Worm (Caenorhabditis elegans): ENCODE measurements around the gene gmpr-1.

DNA sequence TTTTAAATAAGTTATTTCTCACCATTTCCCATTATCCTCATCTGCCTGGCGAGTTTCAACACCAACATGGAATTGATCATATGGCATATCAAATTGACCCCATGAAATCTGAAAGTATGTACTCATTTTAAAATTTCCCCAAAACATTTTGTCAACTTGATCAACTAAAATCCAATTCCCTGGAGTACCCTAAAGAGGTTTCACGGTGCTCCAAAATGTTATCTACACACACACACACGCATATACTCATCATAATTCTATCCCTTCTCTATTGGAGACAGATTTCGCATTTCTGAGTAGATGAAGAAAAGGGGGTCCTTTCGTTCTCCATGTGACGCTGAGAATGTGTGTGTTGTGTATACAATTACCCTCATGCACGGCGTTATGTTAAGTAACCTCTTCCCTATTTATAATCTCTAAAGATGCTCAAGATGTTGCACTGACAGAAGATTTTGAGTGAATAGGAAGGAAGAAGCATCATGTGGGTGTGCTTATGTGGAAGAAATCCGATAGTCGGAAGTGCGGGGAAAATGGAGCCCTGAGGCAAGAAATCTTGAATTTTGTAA, 15.1 kb downstream of the gmpr-1 start:
- TF ChIP-seq T20F7.1 (GFP tag; optimal IDR thresholded peaks at IDR 0.05) (no peak), nhr-41 (GFP tag; IDR thresholded peaks at IDR 0.05) (no peak), ZK337.2 (GFP tag; IDR thresholded peaks at IDR 0.05) (no peak), aly-2 (tag; optimal IDR thresholded peaks at IDR 0.05) (no peak), lsy-2 (tag; optimal IDR thresholded peaks at IDR 0.05) (no peak), mdl-1 (tag; optimal IDR thresholded peaks at IDR 0.05) (no peak), nhr-25 (tag; optimal IDR thresholded peaks at IDR 0.05; ENCODE audit: borderline replicate concordance, insufficient read depth) (no peak), lin-15B (tag; optimal IDR thresholded peaks at IDR 0.05) (no peak), mep-1 (tag; optimal IDR thresholded peaks at IDR 0.05) (no peak), jun-1 (tag; optimal IDR thresholded peaks at IDR 0.05) (no peak), F49E8.2 (tag; optimal IDR thresholded peaks at IDR 0.05; ENCODE audit: borderline replicate concordance) (no peak), set-16 (GFP tag; IDR thresholded peaks at IDR 0.05) (no peak), spr-3 (GFP tag; optimal IDR thresholded peaks at IDR 0.05) (no peak), pha-4 (GFP tag; IDR thresholded peaks at IDR 0.05) (no peak), pha-4 (tag; optimal IDR thresholded peaks at IDR 0.05) (no peak)
